Fruit fly (Drosophila melanogaster): Measurements from ENCODE around the gene CG42445.

Gene CG42445

DNA sequence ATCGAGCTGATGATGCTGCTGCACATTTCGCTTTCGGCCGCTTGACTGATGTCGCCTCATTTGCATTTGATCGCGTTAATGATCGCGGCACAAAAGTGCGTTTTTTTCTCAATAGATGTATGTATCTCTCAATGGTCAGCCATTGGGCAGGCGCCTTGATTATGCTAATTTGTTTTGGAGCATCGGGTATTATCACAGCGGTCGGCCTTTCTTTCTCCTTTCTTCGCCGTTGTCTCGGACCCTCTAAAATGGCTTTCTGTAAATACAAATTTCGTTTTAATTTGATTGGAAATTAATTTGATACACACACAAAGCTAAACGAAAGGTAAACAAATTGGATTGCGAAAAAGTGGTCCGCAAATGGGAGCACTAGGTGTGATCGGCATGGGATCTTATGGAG, 3.4 kb downstream of the CG42445 start:
- TF ChIP-seq toe (GFP tag; optimal IDR thresholded peaks at IDR 0.05) (no peak), CG11617 (GFP tag; optimal IDR thresholded peaks at IDR 0.05) (no peak), ovo (GFP tag; optimal IDR thresholded peaks at IDR 0.05) (no peak), CG7045 (GFP tag; optimal IDR thresholded peaks at IDR 0.05) (no peak), cnc (optimal IDR thresholded peaks at IDR 0.05) (no peak)

DNA sequence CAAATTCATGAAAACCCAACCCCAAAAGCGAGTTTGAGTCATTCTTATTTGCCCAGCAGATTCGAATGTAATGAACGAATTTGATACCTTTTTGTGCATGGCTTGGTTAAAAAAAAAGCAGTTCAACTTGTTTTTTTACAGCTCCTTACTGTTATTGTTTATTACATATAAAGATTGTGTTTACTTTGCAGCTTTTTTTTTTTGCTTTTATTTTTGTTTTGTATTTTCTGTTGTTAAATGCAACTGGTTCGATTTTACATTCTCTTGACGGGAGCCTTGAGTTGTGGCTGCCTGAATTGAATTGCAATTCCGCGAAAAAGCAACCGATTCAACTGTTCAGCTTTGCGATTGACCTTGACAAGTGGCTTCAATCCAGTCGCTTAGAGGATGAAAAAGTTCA, 4.2 kb downstream of the CG42445 start:
- TF ChIP-seq tj (GFP tag; optimal IDR thresholded peaks at IDR 0.05): peak; percentile 76
- no peak for TF ChIP-seq CG7045 (GFP tag; optimal IDR thresholded peaks at IDR 0.05)

DNA sequence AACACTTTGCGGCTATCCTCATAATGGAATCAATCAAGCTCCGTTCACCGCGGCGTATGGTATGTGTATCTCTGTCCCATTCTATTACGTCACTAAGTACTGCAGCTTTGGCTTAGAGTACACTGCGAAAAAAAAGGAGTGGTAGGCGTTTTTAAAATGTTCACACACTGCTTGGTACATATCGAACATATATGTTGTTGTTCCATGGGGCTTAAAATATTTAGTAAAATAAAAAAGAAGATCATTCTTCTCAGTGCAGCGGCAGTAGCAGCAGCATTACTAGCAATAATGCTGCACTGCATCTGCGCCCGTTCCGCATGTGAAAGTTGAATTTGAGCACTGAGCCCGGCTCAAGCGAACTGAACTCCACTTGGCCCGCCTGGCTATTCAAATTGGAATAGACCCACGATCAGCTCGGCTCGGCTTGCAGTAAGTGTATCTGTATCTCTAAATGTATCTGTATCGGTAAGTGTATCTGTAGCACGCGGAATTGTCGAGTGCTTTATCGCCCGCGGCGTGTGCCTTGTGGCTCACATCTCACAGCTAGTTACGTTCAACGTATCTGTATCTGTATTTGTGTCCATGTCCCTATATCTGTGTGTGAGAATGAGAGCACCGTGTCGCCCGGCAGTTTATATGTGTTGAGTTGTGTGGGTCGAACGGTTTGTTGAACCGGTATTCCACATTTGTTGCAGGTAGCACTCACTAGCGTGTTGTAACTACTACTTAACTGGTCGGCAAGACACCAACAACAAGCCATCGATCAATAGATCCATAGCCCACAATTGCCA, 5.3 kb downstream of the CG42445 start:
- peak; percentile 4 for TF ChIP-seq kay (GFP tag; ENCODE audit: borderline replicate concordance)
- TF ChIP-seq tj (GFP tag; optimal IDR thresholded peaks at IDR 0.05): peak; percentile 16
- peak; percentile 75 for TF ChIP-seq CG7045 (GFP tag; optimal IDR thresholded peaks at IDR 0.05)
- TF ChIP-seq bab1 (GFP tag; optimal IDR thresholded peaks at IDR 0.05): no peak
- peak; percentile 61 for TF ChIP-seq CG5204 (GFP tag; optimal IDR thresholded peaks at IDR 0.05)

DNA sequence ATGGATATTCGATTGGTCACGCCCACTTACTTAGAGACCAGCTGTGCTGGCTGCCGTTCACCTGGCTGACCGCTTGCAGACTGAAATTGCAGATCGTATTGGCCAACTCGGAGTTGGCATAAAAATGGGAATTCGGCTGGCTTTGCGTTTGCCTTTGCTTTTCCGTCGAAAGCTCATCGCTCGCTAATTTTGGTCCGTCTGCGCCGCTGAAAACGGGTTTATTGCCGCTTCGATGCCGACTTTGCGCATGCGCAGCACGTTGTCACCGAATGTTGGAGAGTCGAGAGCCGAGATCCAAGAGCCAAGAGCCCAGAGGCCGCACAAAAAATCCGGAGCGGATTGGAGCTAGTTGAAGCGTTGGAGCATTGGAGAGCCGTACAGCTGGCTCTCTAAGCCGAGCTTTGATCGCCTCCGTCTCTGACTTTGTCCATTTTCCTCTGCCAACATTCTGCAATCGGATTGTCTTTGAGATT, 6.9 kb downstream of the CG42445 start, which contains the start of gene CG13676:
Gene CG13676, minus strand, starts transcription at position 87 of the 473 bp plus-strand sequence.
- TF ChIP-seq cnc (optimal IDR thresholded peaks at IDR 0.05) (no peak), bab1 (GFP tag; optimal IDR thresholded peaks at IDR 0.05) (no peak)

DNA sequence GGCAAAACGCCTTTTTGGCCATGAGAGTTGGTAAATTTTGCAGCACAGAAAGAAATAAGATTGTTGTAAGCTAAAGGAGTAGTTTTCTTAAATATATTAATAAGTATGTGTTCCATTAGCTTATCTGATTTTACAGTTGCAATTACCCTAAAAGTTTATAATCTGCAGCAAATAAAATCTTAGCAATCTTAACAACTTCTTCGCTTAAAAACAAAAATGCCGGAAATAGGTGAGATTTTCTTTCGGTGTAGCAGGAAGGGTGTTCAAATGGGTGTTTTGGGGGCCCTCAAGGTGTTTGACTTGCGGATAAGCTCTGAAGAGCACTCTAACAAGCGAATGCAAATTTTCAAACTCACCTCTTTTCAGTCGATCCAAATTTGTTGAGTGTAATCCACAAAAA, 7.9 kb downstream of the CG42445 start:
- TF ChIP-seq Mnt (GFP tag; optimal IDR thresholded peaks at IDR 0.05) (no peak), cnc (optimal IDR thresholded peaks at IDR 0.05) (no peak), CG5204 (GFP tag; optimal IDR thresholded peaks at IDR 0.05) (no peak), cic (GFP tag; optimal IDR thresholded peaks at IDR 0.05) (no peak), ovo (GFP tag; optimal IDR thresholded peaks at IDR 0.05) (no peak), toe (GFP tag; optimal IDR thresholded peaks at IDR 0.05) (no peak), CG14711 (tag; optimal IDR thresholded peaks at IDR 0.05) (no peak), CG12768 (GFP tag; optimal IDR thresholded peaks at IDR 0.05) (no peak), Crg-1 (GFP tag; optimal IDR thresholded peaks at IDR 0.05) (no peak), pad (GFP tag; optimal IDR thresholded peaks at IDR 0.05) (no peak), CG7045 (GFP tag; optimal IDR thresholded peaks at IDR 0.05) (no peak), kay (GFP tag; ENCODE audit: borderline replicate concordance) (no peak), CG7101 (tag; optimal IDR thresholded peaks at IDR 0.05) (no peak), bab1 (GFP tag; optimal IDR thresholded peaks at IDR 0.05) (no peak), Clk (GFP tag; optimal IDR thresholded peaks at IDR 0.05) (no peak), Hr96 (GFP tag; optimal IDR thresholded peaks at IDR 0.05) (no peak)

DNA sequence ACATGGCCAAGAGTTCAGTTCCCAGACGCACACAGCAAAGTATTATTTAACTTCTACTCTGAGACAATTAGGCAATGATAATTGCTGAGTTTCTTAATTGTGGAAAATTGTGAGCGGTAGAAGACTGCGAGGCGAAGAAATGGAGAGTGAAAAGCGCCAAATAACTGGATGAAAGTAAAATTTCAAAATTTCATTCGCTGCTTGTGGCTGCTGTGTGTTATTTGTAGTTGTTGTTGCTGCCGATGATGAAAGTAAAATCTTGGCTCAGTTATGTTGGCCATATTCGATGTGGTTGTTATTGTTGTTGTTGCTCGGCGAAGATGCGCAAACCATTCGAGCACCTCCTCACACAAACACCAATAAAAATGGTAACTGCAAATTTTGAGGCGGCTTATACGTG, 8.4 kb downstream of the CG42445 start:
- TF ChIP-seq cic (GFP tag; optimal IDR thresholded peaks at IDR 0.05): no peak
- TF ChIP-seq CG7101 (tag; optimal IDR thresholded peaks at IDR 0.05): no peak
- TF ChIP-seq toe (GFP tag; optimal IDR thresholded peaks at IDR 0.05): no peak
- TF ChIP-seq CG33017 (tag; optimal IDR thresholded peaks at IDR 0.05): no peak
- TF ChIP-seq CG11617 (GFP tag; optimal IDR thresholded peaks at IDR 0.05): no peak
- no peak for TF ChIP-seq CG14711 (tag; optimal IDR thresholded peaks at IDR 0.05)
- TF ChIP-seq CG12768 (GFP tag; optimal IDR thresholded peaks at IDR 0.05): no peak
- TF ChIP-seq cnc (optimal IDR thresholded peaks at IDR 0.05): no peak
- no peak for TF ChIP-seq Crg-1 (GFP tag; optimal IDR thresholded peaks at IDR 0.05)
- no peak for TF ChIP-seq Hr96 (GFP tag; optimal IDR thresholded peaks at IDR 0.05)
- no peak for TF ChIP-seq Clk (GFP tag; optimal IDR thresholded peaks at IDR 0.05)
- no peak for TF ChIP-seq kay (GFP tag; ENCODE audit: borderline replicate concordance)
- no peak for TF ChIP-seq CG5204 (GFP tag; optimal IDR thresholded peaks at IDR 0.05)
- TF ChIP-seq pad (GFP tag; optimal IDR thresholded peaks at IDR 0.05): no peak
- TF ChIP-seq ovo (GFP tag; optimal IDR thresholded peaks at IDR 0.05): no peak

DNA sequence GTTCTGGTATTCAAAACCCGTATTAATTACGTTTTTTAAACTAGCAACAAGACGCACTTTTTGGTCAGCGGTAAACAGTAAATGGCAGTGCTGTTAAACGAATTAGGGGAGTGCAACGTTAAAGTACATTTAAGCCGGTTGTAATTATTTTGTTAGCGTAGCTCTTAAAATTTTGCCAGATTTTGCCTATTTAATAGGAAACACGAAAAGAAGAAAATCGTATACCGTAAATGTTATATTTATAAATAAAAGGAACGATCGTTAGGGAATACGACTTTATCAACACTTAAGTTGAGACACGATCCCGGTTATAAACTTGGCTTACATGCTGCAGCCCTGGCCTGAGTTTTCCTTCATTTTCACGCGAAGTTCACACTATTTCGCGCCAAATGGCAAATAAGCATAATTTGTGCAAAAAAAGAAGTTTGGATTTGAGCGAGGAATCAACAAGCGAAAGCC, 21.2 kb downstream of the CG42445 start, which contains the start of the genes Setx and mus301:
Gene Setx, minus strand, starts transcription at position 51 of the 459 bp plus-strand sequence.
Gene mus301, plus strand, starts transcription at position 361 of the 459 bp plus-strand sequence.
- TF ChIP-seq CG5204 (GFP tag; optimal IDR thresholded peaks at IDR 0.05) (peak; percentile 89), bab1 (GFP tag; optimal IDR thresholded peaks at IDR 0.05) (peak; percentile 82), CG7045 (GFP tag; optimal IDR thresholded peaks at IDR 0.05) (peak; percentile 81), CG33017 (tag; optimal IDR thresholded peaks at IDR 0.05) (peak; percentile 58), Clk (GFP tag; optimal IDR thresholded peaks at IDR 0.05) (peak; percentile 68), CG14711 (tag; optimal IDR thresholded peaks at IDR 0.05) (peak; percentile 74), Hr96 (GFP tag; optimal IDR thresholded peaks at IDR 0.05) (peak; percentile 80), cic (GFP tag; optimal IDR thresholded peaks at IDR 0.05) (peak; percentile 34), CG1620 (GFP tag; optimal IDR thresholded peaks at IDR 0.05) (peak; percentile 90), CG12768 (GFP tag; optimal IDR thresholded peaks at IDR 0.05) (peak; percentile 88), kay (GFP tag; ENCODE audit: borderline replicate concordance) (no peak), ovo (GFP tag; optimal IDR thresholded peaks at IDR 0.05) (peak; percentile 90), Mnt (GFP tag; optimal IDR thresholded peaks at IDR 0.05) (peak; percentile 76), Crg-1 (GFP tag; optimal IDR thresholded peaks at IDR 0.05) (peak; percentile 91), tj (GFP tag; optimal IDR thresholded peaks at IDR 0.05) (peak; percentile 72), CG11617 (GFP tag; optimal IDR thresholded peaks at IDR 0.05) (peak; percentile 83), toe (GFP tag; optimal IDR thresholded peaks at IDR 0.05) (peak; percentile 89), cnc (optimal IDR thresholded peaks at IDR 0.05) (no peak), CG7101 (tag; optimal IDR thresholded peaks at IDR 0.05) (peak; percentile 84), pad (GFP tag; optimal IDR thresholded peaks at IDR 0.05) (peak; percentile 82)

Data from whole organism, adult.